Worm (Caenorhabditis elegans): ENCODE results near the gene Y7A5A.24.

DNA sequence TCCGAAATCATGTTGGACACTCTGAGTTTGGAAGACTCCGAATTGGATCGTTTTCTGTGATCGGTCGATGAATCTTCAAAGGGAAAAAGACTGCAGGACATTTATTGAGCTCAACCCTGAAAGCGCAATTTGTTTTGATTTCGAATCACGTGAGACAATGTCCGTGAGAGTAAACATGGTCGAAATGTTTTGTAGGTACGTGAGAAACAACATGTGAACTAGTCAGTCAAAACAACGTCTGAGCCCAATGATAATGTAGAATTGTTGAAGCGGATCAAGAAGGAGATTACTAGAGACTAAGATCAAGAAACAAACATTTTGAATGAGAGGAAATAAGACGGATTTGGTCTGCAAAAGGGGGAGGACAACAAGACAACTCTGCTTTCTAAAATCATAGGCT is 22.1 kb upstream of the Y7A5A.24 start, which contains the start of gene Y7A5A.7:
- TF ChIP-seq lin-13 (tag; optimal IDR thresholded peaks at IDR 0.05) (no peak), pha-4 (tag; optimal IDR thresholded peaks at IDR 0.05) (no peak), ztf-11 (tag; optimal IDR thresholded peaks at IDR 0.05) (no peak), mep-1 (tag; optimal IDR thresholded peaks at IDR 0.05) (no peak)
